Fruit fly (Drosophila melanogaster): ENCODE results near the gene Ak3.

The Ak3 gene

dm6 chr3R:10884678-10885421 is 4.5 kb downstream of the Ak3 start, which contains the start of gene CG14696:
TSS of gene CG14696 (minus strand) at chr3R:10885001.
- TF ChIP-seq topi (GFP tag; optimal IDR thresholded peaks at IDR 0.05) (no peak), achi (GFP tag; optimal IDR thresholded peaks at IDR 0.05) (no peak), CG31627 (GFP tag; optimal IDR thresholded peaks at IDR 0.05) (no peak), ss (GFP tag; optimal IDR thresholded peaks at IDR 0.05) (no peak), Sox15 (GFP tag; optimal IDR thresholded peaks at IDR 0.05) (no peak), cyc (GFP tag; optimal IDR thresholded peaks at IDR 0.05) (no peak), Gug (GFP tag; IDR thresholded peaks at IDR 0.05) (no peak), Eip78C (GFP tag) (peak; percentile 1), Sox14 (GFP tag; optimal IDR thresholded peaks at IDR 0.05) (peak; percentile 8), Eip93F (GFP tag; optimal IDR thresholded peaks at IDR 0.05) (no peak), CG34406 (GFP tag; optimal IDR thresholded peaks at IDR 0.05) (no peak)

dm6 chr3R:10884031-10884677 is 5.2 kb downstream of the Ak3 start:
- TF ChIP-seq CG6854 (GFP tag; optimal IDR thresholded peaks at IDR 0.05) (no peak), eg (GFP tag; IDR thresholded peaks at IDR 0.05) (peak; percentile 79), Hr39 (GFP tag; optimal IDR thresholded peaks at IDR 0.05) (no peak), CG11294 (GFP tag; IDR thresholded peaks at IDR 0.05) (no peak), CG6792 (GFP tag; optimal IDR thresholded peaks at IDR 0.05) (no peak), fd85E (GFP tag; optimal IDR thresholded peaks at IDR 0.05) (no peak), CG6808 (GFP tag; optimal IDR thresholded peaks at IDR 0.05) (no peak), CG1621 (tag; optimal IDR thresholded peaks at IDR 0.05) (no peak), CG32006 (GFP tag; optimal IDR thresholded peaks at IDR 0.05) (no peak), cyc (GFP tag; optimal IDR thresholded peaks at IDR 0.05) (no peak), CG10631 (GFP tag; optimal IDR thresholded peaks at IDR 0.05) (no peak), svp (GFP tag) (peak; percentile 39), achi (GFP tag; optimal IDR thresholded peaks at IDR 0.05) (no peak), spab (GFP tag; optimal IDR thresholded peaks at IDR 0.05) (no peak), CG8319 (GFP tag; optimal IDR thresholded peaks at IDR 0.05) (no peak), fkh (GFP tag; optimal IDR thresholded peaks at IDR 0.05) (no peak), CG4318 (GFP tag; optimal IDR thresholded peaks at IDR 0.05) (no peak), CG15336 (GFP tag; IDR thresholded peaks at IDR 0.05) (peak; percentile 38; the same call in 1 of the 2 replicates), CG11762 (GFP tag; optimal IDR thresholded peaks at IDR 0.05; ENCODE audit: insufficient read depth) (no peak), CG6276 (GFP tag; optimal IDR thresholded peaks at IDR 0.05) (peak; percentile 22), CG3032 (tag; optimal IDR thresholded peaks at IDR 0.05) (no peak), Eip93F (GFP tag; optimal IDR thresholded peaks at IDR 0.05) (no peak), fd59A (GFP tag; optimal IDR thresholded peaks at IDR 0.05) (no peak), CG6163 (GFP tag; IDR thresholded peaks at IDR 0.05) (peak; percentile 44; the same call in 1 of the 3 replicates), lz (GFP tag; optimal IDR thresholded peaks at IDR 0.05) (no peak), Eip75B (GFP tag; optimal IDR thresholded peaks at IDR 0.05) (no peak), Hr4 (GFP tag; optimal IDR thresholded peaks at IDR 0.05) (peak; percentile 15), dsx (GFP tag; optimal IDR thresholded peaks at IDR 0.05; ENCODE audit: poor library complexity, severe bottlenecking) (no peak), dac (GFP tag; optimal IDR thresholded peaks at IDR 0.05) (no peak), CG9139 (GFP tag; optimal IDR thresholded peaks at IDR 0.05) (no peak), Eip78C (GFP tag) (peak; percentile 64), Gug (GFP tag; IDR thresholded peaks at IDR 0.05) (0 out of 2 replicates have a peak, but pooled peaks have one; percentile 24), Ets96B (tag; optimal IDR thresholded peaks at IDR 0.05) (no peak), salr (GFP tag; optimal IDR thresholded peaks at IDR 0.05) (no peak), CG8119 (GFP tag; IDR thresholded peaks at IDR 0.05) (peak; percentile 39; the same call in 2 of the 3 replicates), Lpt (GFP tag; optimal IDR thresholded peaks at IDR 0.05) (no peak), CG8632 (GFP tag; optimal IDR thresholded peaks at IDR 0.05) (no peak), CG16779 (tag; optimal IDR thresholded peaks at IDR 0.05) (no peak)

All from whole organism, prepupa.